Worm (Caenorhabditis elegans) whole organism, early embryonic: ENCODE measurements around the gene F32B6.4.

Experiments used
- B0310.2 ChIP-seq: sonication (generic microtip); optimal IDR thresholded peaks from 2 replicates; lab custom pipeline; 2016; ENCODE audit warnings: mild to moderate bottlenecking, missing genetic modification characterization, missing compliant biosample characterization
- F13C5.2 ChIP-seq: sonication (generic microtip); optimal IDR thresholded peaks from 2 replicates; lab custom pipeline; 2017; ENCODE audit warnings: mild to moderate bottlenecking, missing genetic modification characterization, inconsistent platforms, missing compliant biosample characterization
- aly-1 ChIP-seq: sonication (generic microtip); optimal IDR thresholded peaks from 2 replicates; lab custom pipeline; 2016; ENCODE audit warnings: missing genetic modification characterization, missing compliant biosample characterization
- ama-1 ChIP-seq: fragments of 150-350 bp; optimal IDR thresholded peaks from 2 replicates; lab custom pipeline; 2014
- ceh-13 ChIP-seq: fragments of 200-800 bp; sonication (Bioruptor generic); optimal IDR thresholded peaks from 2 replicates; lab custom pipeline; 2018; ENCODE audit warnings: mild to moderate bottlenecking, missing genetic modification characterization, missing compliant biosample characterization
- ceh-36 ChIP-seq: sonication (generic microtip); optimal IDR thresholded peaks from 2 replicates; lab custom pipeline; 2016; ENCODE audit warnings: missing genetic modification characterization, inconsistent platforms, missing compliant biosample characterization
- ets-7 ChIP-seq: sonication (generic microtip); optimal IDR thresholded peaks from 2 replicates; lab custom pipeline; 2016; ENCODE audit warnings: missing genotype, missing genetic modification characterization, missing compliant biosample characterization
- flt-1 ChIP-seq: fragments of 200-800 bp; sonication (Bioruptor generic); IDR thresholded peaks from 2 replicates; pipeline ENCODE4 v1.3.6; 2022; ENCODE audit warnings: missing genetic modification characterization, missing compliant biosample characterization
- hmbx-1 ChIP-seq: sonication (generic microtip); optimal IDR thresholded peaks from 2 replicates; lab custom pipeline; 2016; ENCODE audit warnings: mild to moderate bottlenecking, missing genetic modification characterization, missing compliant biosample characterization
- hmg-4 ChIP-seq: fragments of 200-800 bp; sonication (Bioruptor generic); optimal IDR thresholded peaks from 2 replicates; lab custom pipeline; 2018; ENCODE audit warnings: mild to moderate bottlenecking, missing genetic modification characterization, missing compliant biosample characterization
- hnd-1 ChIP-seq: sonication (generic microtip); optimal IDR thresholded peaks from 2 replicates; lab custom pipeline; 2016; ENCODE audit warnings: missing genetic modification characterization, missing compliant biosample characterization
- pes-1 ChIP-seq: fragments of 200-800 bp; sonication (Bioruptor generic); IDR thresholded peaks from 2 replicates; pipeline ENCODE4 v1.3.6; 2022; ENCODE audit warnings: missing genetic modification reagents, missing genetic modification characterization, missing compliant biosample characterization
- scrt-1 ChIP-seq: fragments of 200-800 bp; sonication (Bioruptor generic); IDR thresholded peaks from 2 replicates; pipeline ENCODE4 v1.3.6; 2022; ENCODE audit warnings: missing genetic modification characterization, missing compliant biosample characterization
- sea-1 ChIP-seq: fragments of 200-800 bp; sonication (Bioruptor generic); conservative IDR thresholded peaks from 2 replicates; pipeline ENCODE4 v1.3.6; 2022; ENCODE audit warnings: missing genetic modification characterization, missing compliant biosample characterization
- tbx-11 ChIP-seq: fragments of 200-800 bp; sonication (Bioruptor generic); IDR thresholded peaks from 2 replicates; pipeline ENCODE4 v1.3.6; 2022; ENCODE audit warnings: missing genetic modification characterization, missing compliant biosample characterization
- tbx-37 ChIP-seq: fragments of 200-800 bp; sonication (Bioruptor generic); conservative IDR thresholded peaks from 2 replicates; pipeline ENCODE4 v1.3.6; 2022; ENCODE audit warnings: missing genetic modification reagents, missing genetic modification characterization, missing compliant biosample characterization
- tra-4 ChIP-seq: sonication (generic microtip); optimal IDR thresholded peaks from 2 replicates; lab custom pipeline; 2017; ENCODE audit warnings: missing genetic modification characterization, missing compliant biosample characterization

Gene F32B6.4

ce11 chrIV:9858970-9859369 lies 32.9 kb downstream of the F32B6.4 start:
- TF ChIP-seq hmbx-1 (no peak), pes-1 (GFP tag; lab: Robert Waterston, UW) (no peak), ets-7 (tag; lab: Kevin White, UChicago) (no peak), tbx-11 (GFP tag; lab: Robert Waterston, UW) (no peak), hmg-4 (GFP tag; lab: Kevin White, UChicago) (no peak), ama-1 (lab: Kevin White, UChicago) (no peak), aly-1 (no peak), scrt-1 (no peak)

- TF ChIP-seq ets-7 (tag; lab: Kevin White, UChicago) (no peak), hmg-4 (GFP tag; lab: Kevin White, UChicago) (no peak), tra-4 (no peak), tbx-37 (GFP tag; lab: Robert Waterston, UW) (no peak), ama-1 (lab: Kevin White, UChicago) (no peak), pes-1 (GFP tag; lab: Robert Waterston, UW) (no peak), hnd-1 (tag; lab: Kevin White, UChicago) (no peak)
Measured at ce11 chrIV:9857952-9858488, 33.8 kb downstream of the F32B6.4 start, which contains the start of gene npp-1. npp-1 (plus strand) TSS chrIV:9858488.

- no peak for TF ChIP-seq tbx-11 (GFP tag; lab: Robert Waterston, UW)
- TF ChIP-seq aly-1, result no peak
- TF ChIP-seq scrt-1, result no peak
Measured at ce11 chrIV:9855712-9856111, 36.1 kb downstream of the F32B6.4 start, which contains the start of gene K07F5.12. K07F5.12 (plus strand) TSS chrIV:9856012.

- TF ChIP-seq ceh-36 (tag; lab: Kevin White, UChicago), result no peak
- no peak for TF ChIP-seq ets-7 (tag; lab: Kevin White, UChicago)
- TF ChIP-seq flt-1 (GFP tag; lab: Robert Waterston, UW), result no peak
- no peak for TF ChIP-seq tbx-37 (GFP tag; lab: Robert Waterston, UW)
- TF ChIP-seq B0310.2, result no peak
- no peak for TF ChIP-seq pes-1 (GFP tag; lab: Robert Waterston, UW)
- TF ChIP-seq hnd-1 (tag; lab: Kevin White, UChicago), result no peak
- no peak for TF ChIP-seq hmg-4 (GFP tag; lab: Kevin White, UChicago)
- TF ChIP-seq hmbx-1, result no peak
- TF ChIP-seq tbx-11 (GFP tag; lab: Robert Waterston, UW), result no peak
- no peak for TF ChIP-seq aly-1
- TF ChIP-seq ceh-13 (GFP tag; lab: Kevin White, UChicago), result no peak
- no peak for TF ChIP-seq scrt-1
- TF ChIP-seq ama-1 (lab: Kevin White, UChicago), result no peak
- no peak for TF ChIP-seq sea-1 (GFP tag; lab: Robert Waterston, UW)
- no peak for TF ChIP-seq F13C5.2 (tag; lab: Kevin White, UChicago)
- no peak for TF ChIP-seq tra-4
Measured at ce11 chrIV:9854952-9855351, 36.9 kb downstream of the F32B6.4 start.

ce11 chrIV:9852818-9853466 lies 38.9 kb downstream of the F32B6.4 start:
- TF ChIP-seq aly-1, result peak; percentile 50
- TF ChIP-seq hmg-4 (GFP tag; lab: Kevin White, UChicago), result no peak

- TF ChIP-seq ets-7 (tag; lab: Kevin White, UChicago) (no peak), sea-1 (GFP tag; lab: Robert Waterston, UW) (no peak), pes-1 (GFP tag; lab: Robert Waterston, UW) (no peak), ama-1 (lab: Kevin White, UChicago) (no peak), F13C5.2 (tag; lab: Kevin White, UChicago) (no peak), B0310.2 (no peak), ceh-36 (tag; lab: Kevin White, UChicago) (no peak), hnd-1 (tag; lab: Kevin White, UChicago) (no peak), tbx-11 (GFP tag; lab: Robert Waterston, UW) (no peak), tbx-37 (GFP tag; lab: Robert Waterston, UW) (no peak), hmbx-1 (no peak), hmg-4 (GFP tag; lab: Kevin White, UChicago) (no peak), tra-4 (no peak)
Measured at ce11 chrIV:9852250-9852649, 39.6 kb downstream of the F32B6.4 start, which contains the start of gene ssq-1. ssq-1 (plus strand) TSS chrIV:9852550.

- TF ChIP-seq B0310.2 (no peak), pes-1 (GFP tag; lab: Robert Waterston, UW) (no peak)
Measured at ce11 chrIV:9850931-9851330, 40.9 kb downstream of the F32B6.4 start, which contains the start of gene ssp-10. ssp-10 (minus strand) TSS chrIV:9851031.

ce11 chrIV:9849624-9850023 lies 42.2 kb downstream of the F32B6.4 start, which contains the start of gene K07F5.8:
K07F5.8 (minus strand) TSS chrIV:9849724.
- TF ChIP-seq hmbx-1 (no peak), tbx-37 (GFP tag; lab: Robert Waterston, UW) (no peak), tra-4 (no peak), ets-7 (tag; lab: Kevin White, UChicago) (no peak), F13C5.2 (tag; lab: Kevin White, UChicago) (no peak), ceh-13 (GFP tag; lab: Kevin White, UChicago) (no peak), hnd-1 (tag; lab: Kevin White, UChicago) (no peak), ceh-36 (tag; lab: Kevin White, UChicago) (no peak), sea-1 (GFP tag; lab: Robert Waterston, UW) (no peak), ama-1 (lab: Kevin White, UChicago) (no peak), aly-1 (no peak), flt-1 (GFP tag; lab: Robert Waterston, UW) (no peak)
